Fruit fly (Drosophila melanogaster): ENCODE measurements around the gene CG40485.

DNA sequence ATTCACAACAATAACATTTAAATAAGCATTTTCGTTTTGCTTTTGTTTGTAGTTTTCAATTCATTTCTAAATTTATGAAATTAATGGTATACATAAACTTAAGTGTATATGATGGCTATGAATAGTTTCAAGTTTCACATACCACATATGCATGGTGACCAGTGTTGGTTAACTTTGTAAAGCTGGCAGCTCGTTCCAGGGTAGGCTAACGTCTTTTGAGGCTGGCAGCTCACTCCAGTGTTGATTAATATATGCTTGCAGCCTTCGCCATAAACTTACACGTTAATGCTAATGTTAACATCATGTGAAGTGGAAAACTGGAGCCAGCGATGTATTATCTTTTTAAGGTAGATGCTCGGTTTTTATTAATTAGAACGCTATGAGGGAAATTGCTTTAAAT lies 19.3 kb upstream of the CG40485 start:
- TF ChIP-seq Mnt (GFP tag; optimal IDR thresholded peaks at IDR 0.05), result no peak
- TF ChIP-seq bab1 (GFP tag; optimal IDR thresholded peaks at IDR 0.05), result no peak
- no peak for TF ChIP-seq ovo (GFP tag; optimal IDR thresholded peaks at IDR 0.05)
- no peak for TF ChIP-seq CG1620 (GFP tag; optimal IDR thresholded peaks at IDR 0.05)

All from whole organism, adult.